Fruit fly (Drosophila melanogaster) whole organism, prepupa: ENCODE data around the gene bor.

Experiments used
- CG15336 ChIP-seq: fragments of 200-800 bp; sonication (Bioruptor generic); IDR thresholded peaks from 2 replicates; pipeline ENCODE4 v1.3.6; 2022; ENCODE audit warnings: missing biosample characterization, missing genetic modification characterization
- CG16779 ChIP-seq: fragments of 200-800 bp; sonication (Bioruptor generic); optimal IDR thresholded peaks from 3 replicates; lab custom pipeline; 2017; ENCODE audit warnings: missing biosample characterization, mild to moderate bottlenecking, missing genetic modification characterization
- Eip78C ChIP-seq: fragments of 200-800 bp; sonication (Bioruptor generic); peaks from one replicate; lab custom pipeline; 2016; ENCODE audit warnings: missing biosample characterization, missing genetic modification characterization
- Ets21C ChIP-seq: fragments of 200-800 bp; sonication (Bioruptor generic); optimal IDR thresholded peaks from 3 replicates; lab custom pipeline; 2016; ENCODE audit warnings: missing biosample characterization, missing genetic modification characterization
- Met ChIP-seq: fragments of 200-800 bp; sonication (Bioruptor generic); optimal IDR thresholded peaks from 3 replicates; lab custom pipeline; 2016; ENCODE audit warnings: missing biosample characterization, missing genetic modification characterization
- Sox14 ChIP-seq: fragments of 200-800 bp; sonication (Bioruptor generic); optimal IDR thresholded peaks from 3 replicates; lab custom pipeline; 2016; ENCODE audit warnings: missing biosample characterization, missing genetic modification characterization
- dsx ChIP-seq: fragments of 200-800 bp; optimal IDR thresholded peaks from 3 replicates; lab custom pipeline; 2019; ENCODE audit warnings: missing biosample characterization, mild to moderate bottlenecking, missing genetic modification characterization, moderate library complexity; ENCODE audit not compliant: poor library complexity, severe bottlenecking

dm6 chr3R:16284901-16285300 lies 21.0 kb upstream of the bor start:
- TF ChIP-seq Sox14 (GFP tag; lab: Kevin White, UChicago) = no peak
- no peak for TF ChIP-seq CG16779 (tag; lab: Kevin White, UChicago)
- peak; percentile 26 for TF ChIP-seq Eip78C (GFP tag; lab: Kevin White, UChicago)
- TF ChIP-seq Ets21C (GFP tag; lab: Kevin White, UChicago) = no peak
- TF ChIP-seq dsx (GFP tag; lab: Kevin White, UChicago) = no peak
- no peak for TF ChIP-seq Met (GFP tag; lab: Kevin White, UChicago)
- no peak; the same call in 1 of the 2 replicates for TF ChIP-seq CG15336 (GFP tag; lab: Robert Waterston, UW)
